Worm (Caenorhabditis elegans) whole organism, early embryonic: ENCODE data around the gene Y73F8A.32.

Experiments
- B0310.2 ChIP-seq: sonication (generic microtip); optimal IDR thresholded peaks from 2 replicates; lab custom pipeline; 2016; ENCODE audit warnings: mild to moderate bottlenecking, missing genetic modification characterization, missing compliant biosample characterization
- F13C5.2 ChIP-seq: sonication (generic microtip); optimal IDR thresholded peaks from 2 replicates; lab custom pipeline; 2017; ENCODE audit warnings: mild to moderate bottlenecking, missing genetic modification characterization, inconsistent platforms, missing compliant biosample characterization
- aly-1 ChIP-seq: sonication (generic microtip); optimal IDR thresholded peaks from 2 replicates; lab custom pipeline; 2016; ENCODE audit warnings: missing genetic modification characterization, missing compliant biosample characterization
- ama-1 ChIP-seq: fragments of 150-350 bp; optimal IDR thresholded peaks from 2 replicates; lab custom pipeline; 2014
- ceh-13 ChIP-seq: fragments of 200-800 bp; sonication (Bioruptor generic); optimal IDR thresholded peaks from 2 replicates; lab custom pipeline; 2018; ENCODE audit warnings: mild to moderate bottlenecking, missing genetic modification characterization, missing compliant biosample characterization
- ceh-36 ChIP-seq: sonication (generic microtip); optimal IDR thresholded peaks from 2 replicates; lab custom pipeline; 2016; ENCODE audit warnings: missing genetic modification characterization, inconsistent platforms, missing compliant biosample characterization
- ets-7 ChIP-seq: sonication (generic microtip); optimal IDR thresholded peaks from 2 replicates; lab custom pipeline; 2016; ENCODE audit warnings: missing genotype, missing genetic modification characterization, missing compliant biosample characterization
- flt-1 ChIP-seq: fragments of 200-800 bp; sonication (Bioruptor generic); IDR thresholded peaks from 2 replicates; pipeline ENCODE4 v1.3.6; 2022; ENCODE audit warnings: missing genetic modification characterization, missing compliant biosample characterization
- hmbx-1 ChIP-seq: sonication (generic microtip); optimal IDR thresholded peaks from 2 replicates; lab custom pipeline; 2016; ENCODE audit warnings: mild to moderate bottlenecking, missing genetic modification characterization, missing compliant biosample characterization
- hmg-4 ChIP-seq: fragments of 200-800 bp; sonication (Bioruptor generic); optimal IDR thresholded peaks from 2 replicates; lab custom pipeline; 2018; ENCODE audit warnings: mild to moderate bottlenecking, missing genetic modification characterization, missing compliant biosample characterization
- hnd-1 ChIP-seq: sonication (generic microtip); optimal IDR thresholded peaks from 2 replicates; lab custom pipeline; 2016; ENCODE audit warnings: missing genetic modification characterization, missing compliant biosample characterization
- pes-1 ChIP-seq: fragments of 200-800 bp; sonication (Bioruptor generic); IDR thresholded peaks from 2 replicates; pipeline ENCODE4 v1.3.6; 2022; ENCODE audit warnings: missing genetic modification reagents, missing genetic modification characterization, missing compliant biosample characterization
- scrt-1 ChIP-seq: fragments of 200-800 bp; sonication (Bioruptor generic); IDR thresholded peaks from 2 replicates; pipeline ENCODE4 v1.3.6; 2022; ENCODE audit warnings: missing genetic modification characterization, missing compliant biosample characterization
- sea-1 ChIP-seq: fragments of 200-800 bp; sonication (Bioruptor generic); conservative IDR thresholded peaks from 2 replicates; pipeline ENCODE4 v1.3.6; 2022; ENCODE audit warnings: missing genetic modification characterization, missing compliant biosample characterization
- tbx-11 ChIP-seq: fragments of 200-800 bp; sonication (Bioruptor generic); IDR thresholded peaks from 2 replicates; pipeline ENCODE4 v1.3.6; 2022; ENCODE audit warnings: missing genetic modification characterization, missing compliant biosample characterization
- tbx-37 ChIP-seq: fragments of 200-800 bp; sonication (Bioruptor generic); conservative IDR thresholded peaks from 2 replicates; pipeline ENCODE4 v1.3.6; 2022; ENCODE audit warnings: missing genetic modification reagents, missing genetic modification characterization, missing compliant biosample characterization
- tra-4 ChIP-seq: sonication (generic microtip); optimal IDR thresholded peaks from 2 replicates; lab custom pipeline; 2017; ENCODE audit warnings: missing genetic modification characterization, missing compliant biosample characterization

Gene Y73F8A.32

ce11 chrIV:15527282-15527681 is 6.0 kb upstream of the Y73F8A.32 start:
- TF ChIP-seq tbx-37 (no peak), pes-1 (GFP tag; lab: Robert Waterston, UW) (no peak), aly-1 (tag; lab: Kevin White, UChicago) (no peak), flt-1 (GFP tag; lab: Robert Waterston, UW) (no peak), B0310.2 (tag; lab: Kevin White, UChicago) (no peak), scrt-1 (GFP tag; lab: Robert Waterston, UW) (no peak), ama-1 (lab: Kevin White, UChicago) (no peak), ceh-13 (GFP tag; lab: Kevin White, UChicago) (no peak), tbx-11 (no peak), tra-4 (tag; lab: Kevin White, UChicago) (no peak), hmbx-1 (tag; lab: Kevin White, UChicago) (no peak), ets-7 (tag; lab: Kevin White, UChicago) (no peak), sea-1 (GFP tag; lab: Robert Waterston, UW) (no peak), ceh-36 (tag; lab: Kevin White, UChicago) (no peak), hnd-1 (tag; lab: Kevin White, UChicago) (no peak)

- TF ChIP-seq pes-1 (GFP tag; lab: Robert Waterston, UW) (peak; percentile 45; the same call in 1 of the 2 replicates), aly-1 (tag; lab: Kevin White, UChicago) (no peak), tbx-37 (peak; percentile 43; the same call in 1 of the 2 replicates), F13C5.2 (tag; lab: Kevin White, UChicago) (no peak), scrt-1 (GFP tag; lab: Robert Waterston, UW) (no peak), ceh-36 (tag; lab: Kevin White, UChicago) (no peak), ceh-13 (GFP tag; lab: Kevin White, UChicago) (no peak), flt-1 (GFP tag; lab: Robert Waterston, UW) (no peak), tra-4 (tag; lab: Kevin White, UChicago) (no peak), ets-7 (tag; lab: Kevin White, UChicago) (no peak)
These were observed 5.2 kb upstream of the Y73F8A.32 start for ce11 chrIV:15526477-15526876.

- TF ChIP-seq hmbx-1 (tag; lab: Kevin White, UChicago): no peak
- no peak for TF ChIP-seq tbx-37
- TF ChIP-seq ceh-36 (tag; lab: Kevin White, UChicago): no peak
- no peak for TF ChIP-seq sea-1 (GFP tag; lab: Robert Waterston, UW)
- TF ChIP-seq ama-1 (lab: Kevin White, UChicago): no peak
- no peak for TF ChIP-seq tra-4 (tag; lab: Kevin White, UChicago)
- no peak for TF ChIP-seq ceh-13 (GFP tag; lab: Kevin White, UChicago)
- no peak for TF ChIP-seq F13C5.2 (tag; lab: Kevin White, UChicago)
- TF ChIP-seq scrt-1 (GFP tag; lab: Robert Waterston, UW): no peak
- no peak for TF ChIP-seq hnd-1 (tag; lab: Kevin White, UChicago)
- TF ChIP-seq pes-1 (GFP tag; lab: Robert Waterston, UW): no peak
- TF ChIP-seq B0310.2 (tag; lab: Kevin White, UChicago): no peak
- no peak for TF ChIP-seq aly-1 (tag; lab: Kevin White, UChicago)
- no peak for TF ChIP-seq flt-1 (GFP tag; lab: Robert Waterston, UW)
- TF ChIP-seq tbx-11: no peak
- no peak for TF ChIP-seq ets-7 (tag; lab: Kevin White, UChicago)
- TF ChIP-seq hmg-4: no peak
These were observed 4.5 kb upstream of the Y73F8A.32 start for ce11 chrIV:15525733-15526132.

ce11 chrIV:15524923-15525322 is 3.7 kb upstream of the Y73F8A.32 start:
- no peak for TF ChIP-seq flt-1 (GFP tag; lab: Robert Waterston, UW)
- no peak for TF ChIP-seq tbx-11
- no peak for TF ChIP-seq F13C5.2 (tag; lab: Kevin White, UChicago)
- no peak for TF ChIP-seq hmg-4
- no peak for TF ChIP-seq tbx-37
- no peak for TF ChIP-seq sea-1 (GFP tag; lab: Robert Waterston, UW)
- no peak for TF ChIP-seq tra-4 (tag; lab: Kevin White, UChicago)
- TF ChIP-seq ama-1 (lab: Kevin White, UChicago): no peak
- no peak for TF ChIP-seq B0310.2 (tag; lab: Kevin White, UChicago)
- TF ChIP-seq pes-1 (GFP tag; lab: Robert Waterston, UW): no peak
- no peak for TF ChIP-seq hmbx-1 (tag; lab: Kevin White, UChicago)
- no peak for TF ChIP-seq scrt-1 (GFP tag; lab: Robert Waterston, UW)
- TF ChIP-seq ceh-13 (GFP tag; lab: Kevin White, UChicago): no peak
- no peak for TF ChIP-seq aly-1 (tag; lab: Kevin White, UChicago)
- TF ChIP-seq ets-7 (tag; lab: Kevin White, UChicago): no peak
- no peak for TF ChIP-seq hnd-1 (tag; lab: Kevin White, UChicago)
- no peak for TF ChIP-seq ceh-36 (tag; lab: Kevin White, UChicago)

ce11 chrIV:15523700-15524099 is 2.5 kb upstream of the Y73F8A.32 start:
- TF ChIP-seq aly-1 (tag; lab: Kevin White, UChicago): no peak
- no peak for TF ChIP-seq F13C5.2 (tag; lab: Kevin White, UChicago)
- no peak for TF ChIP-seq tra-4 (tag; lab: Kevin White, UChicago)
- TF ChIP-seq B0310.2 (tag; lab: Kevin White, UChicago): no peak

ce11 chrIV:15497263-15497662 is 24.0 kb downstream of the Y73F8A.32 start, which contains the start of gene acr-24:
Gene acr-24 (plus strand): TSS chrIV:15497563.
- TF ChIP-seq hnd-1 (tag; lab: Kevin White, UChicago) (no peak), sea-1 (GFP tag; lab: Robert Waterston, UW) (no peak), scrt-1 (GFP tag; lab: Robert Waterston, UW) (no peak), tra-4 (tag; lab: Kevin White, UChicago) (no peak), B0310.2 (tag; lab: Kevin White, UChicago) (no peak), tbx-11 (no peak), hmbx-1 (tag; lab: Kevin White, UChicago) (no peak), pes-1 (GFP tag; lab: Robert Waterston, UW) (no peak), ets-7 (tag; lab: Kevin White, UChicago) (no peak), F13C5.2 (tag; lab: Kevin White, UChicago) (no peak), hmg-4 (no peak), flt-1 (GFP tag; lab: Robert Waterston, UW) (no peak)

- TF ChIP-seq tbx-11: no peak
- no peak for TF ChIP-seq ama-1 (lab: Kevin White, UChicago)
- no peak for TF ChIP-seq aly-1 (tag; lab: Kevin White, UChicago)
- TF ChIP-seq tra-4 (tag; lab: Kevin White, UChicago): no peak
- TF ChIP-seq F13C5.2 (tag; lab: Kevin White, UChicago): no peak
- no peak for TF ChIP-seq ceh-13 (GFP tag; lab: Kevin White, UChicago)
- peak; percentile 58; the same call in 1 of the 2 replicates for TF ChIP-seq pes-1 (GFP tag; lab: Robert Waterston, UW)
- no peak for TF ChIP-seq tbx-37
- TF ChIP-seq hmbx-1 (tag; lab: Kevin White, UChicago): no peak
- TF ChIP-seq hmg-4: no peak
- no peak for TF ChIP-seq flt-1 (GFP tag; lab: Robert Waterston, UW)
- TF ChIP-seq ceh-36 (tag; lab: Kevin White, UChicago): peak; percentile 42
- no peak for TF ChIP-seq hnd-1 (tag; lab: Kevin White, UChicago)
These were observed 44.9 kb downstream of the Y73F8A.32 start for ce11 chrIV:15476369-15476768.
